Worm (Caenorhabditis elegans): Measurements from ENCODE around the gene nca-2.

Gene nca-2

DNA sequence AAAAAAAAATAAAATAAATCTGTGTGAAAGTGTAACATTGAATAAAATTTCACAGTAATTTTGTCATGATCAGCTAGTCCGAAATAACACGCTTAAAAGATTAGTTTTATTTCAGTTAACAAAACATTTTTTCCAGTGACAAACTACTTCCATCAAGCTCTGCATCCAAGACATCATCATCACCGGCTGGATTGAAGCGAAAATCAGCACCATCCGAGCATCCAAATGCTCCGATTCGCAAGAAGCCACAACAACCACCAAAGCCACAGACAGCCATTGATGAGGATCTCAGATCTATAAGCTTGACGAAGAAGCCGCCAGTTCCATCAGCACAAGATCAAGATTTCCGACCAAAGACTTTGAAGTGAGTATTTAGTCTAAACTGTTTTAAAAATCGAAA lies 61.8 kb downstream of the nca-2 start (continued):
- TF ChIP-seq rec-8 (tag; optimal IDR thresholded peaks at IDR 0.05) (no peak), hmg-1.2 (GFP tag; IDR thresholded peaks at IDR 0.05) (0 out of 2 replicates have a peak, but pooled peaks have one; percentile 3), dpl-1 (GFP tag; optimal IDR thresholded peaks at IDR 0.05) (no peak)
